Fruit fly (Drosophila melanogaster) whole organism, prepupa: ENCODE measurements around the gene CG9667.
A peak's percentile ranks its signal among the peaks of the same experiment; 100 is the strongest.

Experiments
- CG10631 ChIP-seq: fragments of 200-800 bp; sonication (Bioruptor generic); optimal IDR thresholded peaks from 2 replicates; lab custom pipeline; 2016; ENCODE audit warnings: missing biosample characterization, missing genetic modification characterization
- CG10669 ChIP-seq: fragments of 200-800 bp; sonication (Bioruptor generic); optimal IDR thresholded peaks from 3 replicates; lab custom pipeline; 2018; ENCODE audit warnings: missing biosample characterization, mild to moderate bottlenecking, missing genetic modification characterization, moderate library complexity
- CG11294 ChIP-seq: fragments of 200-800 bp; sonication (Bioruptor generic); IDR thresholded peaks from 2 replicates; pipeline ENCODE4 v1.3.6; 2022; ENCODE audit warnings: missing biosample characterization, missing genetic modification characterization
- CG11902 ChIP-seq: fragments of 200-800 bp; sonication (Bioruptor generic); optimal IDR thresholded peaks from 3 replicates; lab custom pipeline; 2016; ENCODE audit warnings: missing biosample characterization, missing genetic modification characterization
- CG15336 ChIP-seq: fragments of 200-800 bp; sonication (Bioruptor generic); IDR thresholded peaks from 2 replicates; pipeline ENCODE4 v1.3.6; 2022; ENCODE audit warnings: missing biosample characterization, missing genetic modification characterization
- CG1621 ChIP-seq: fragments of 200-800 bp; sonication (Bioruptor generic); optimal IDR thresholded peaks from 3 replicates; lab custom pipeline; 2018; ENCODE audit warnings: missing biosample characterization, mild to moderate bottlenecking, missing genetic modification characterization
- CG16779 ChIP-seq: fragments of 200-800 bp; sonication (Bioruptor generic); optimal IDR thresholded peaks from 3 replicates; lab custom pipeline; 2017; ENCODE audit warnings: missing biosample characterization, mild to moderate bottlenecking, missing genetic modification characterization
- CG3032 ChIP-seq: fragments of 200-800 bp; optimal IDR thresholded peaks from 2 replicates; lab custom pipeline; 2019; ENCODE audit warnings: missing biosample characterization, mild to moderate bottlenecking, missing genetic modification characterization, moderate library complexity
- CG32006 ChIP-seq: fragments of 200-800 bp; sonication (Bioruptor generic); optimal IDR thresholded peaks from 3 replicates; lab custom pipeline; 2017; ENCODE audit warnings: missing biosample characterization, mild to moderate bottlenecking, missing genetic modification characterization
- CG34406 ChIP-seq: fragments of 200-800 bp; sonication (Bioruptor generic); optimal IDR thresholded peaks from 3 replicates; lab custom pipeline; 2016; ENCODE audit warnings: missing biosample characterization, missing genetic modification characterization
- CG4318 ChIP-seq: fragments of 200-800 bp; sonication (Bioruptor generic); optimal IDR thresholded peaks from 3 replicates; lab custom pipeline; 2017; ENCODE audit warnings: missing biosample characterization, mild to moderate bottlenecking, missing genetic modification characterization
- CG6163 ChIP-seq: fragments of 200-800 bp; sonication (Bioruptor generic); IDR thresholded peaks from 3 replicates; pipeline ENCODE4 v1.3.6; 2022; ENCODE audit warnings: missing biosample characterization, missing genetic modification characterization
- CG6792 ChIP-seq: fragments of 200-800 bp; sonication (Bioruptor generic); optimal IDR thresholded peaks from 3 replicates; lab custom pipeline; 2016; ENCODE audit warnings: missing biosample characterization, missing genetic modification characterization
- CG6808 ChIP-seq: fragments of 200-800 bp; sonication (Bioruptor generic); optimal IDR thresholded peaks from 3 replicates; lab custom pipeline; 2017; ENCODE audit warnings: missing biosample characterization, missing genetic modification characterization, mild to moderate bottlenecking, moderate library complexity, missing genetic modification reagents
- CG7368 ChIP-seq: fragments of 200-800 bp; sonication (Bioruptor generic); optimal IDR thresholded peaks from 3 replicates; lab custom pipeline; 2016; ENCODE audit warnings: missing biosample characterization, missing genetic modification characterization
- CG8632 ChIP-seq: fragments of 200-800 bp; sonication (Bioruptor generic); optimal IDR thresholded peaks from 3 replicates; lab custom pipeline; 2016; ENCODE audit warnings: missing biosample characterization, missing genetic modification characterization
- Eip75B ChIP-seq: fragments of 200-800 bp; sonication (Bioruptor generic); optimal IDR thresholded peaks from 3 replicates; lab custom pipeline; 2016; ENCODE audit warnings: missing biosample characterization, missing genetic modification characterization
- Eip78C ChIP-seq: fragments of 200-800 bp; sonication (Bioruptor generic); peaks from one replicate; lab custom pipeline; 2016; ENCODE audit warnings: missing biosample characterization, missing genetic modification characterization
- Eip93F ChIP-seq: fragments of 200-800 bp; sonication (Bioruptor generic); optimal IDR thresholded peaks from 2 replicates; lab custom pipeline; 2016; ENCODE audit warnings: missing biosample characterization, mild to moderate bottlenecking, missing genetic modification characterization
- Ets96B ChIP-seq: fragments of 200-800 bp; optimal IDR thresholded peaks from 2 replicates; lab custom pipeline; 2019; ENCODE audit warnings: missing biosample characterization, mild to moderate bottlenecking, missing genetic modification characterization, moderate library complexity
- Hr38 ChIP-seq: sonication (Bioruptor generic); optimal IDR thresholded peaks from 2 replicates; lab custom pipeline; 2016; ENCODE audit warnings: missing biosample characterization, missing genetic modification characterization
- Hr4 ChIP-seq: fragments of 200-800 bp; sonication (Bioruptor generic); optimal IDR thresholded peaks from 3 replicates; lab custom pipeline; 2016; ENCODE audit warnings: missing biosample characterization, missing genetic modification characterization
- Lpt ChIP-seq: fragments of 200-800 bp; sonication (Bioruptor generic); optimal IDR thresholded peaks from 3 replicates; lab custom pipeline; 2016; ENCODE audit warnings: missing biosample characterization, missing genetic modification characterization
- Met ChIP-seq: fragments of 200-800 bp; sonication (Bioruptor generic); optimal IDR thresholded peaks from 3 replicates; lab custom pipeline; 2016; ENCODE audit warnings: missing biosample characterization, missing genetic modification characterization
- OdsH ChIP-seq: fragments of 200-800 bp; sonication (Bioruptor generic); optimal IDR thresholded peaks from 3 replicates; lab custom pipeline; 2016; ENCODE audit warnings: missing biosample characterization, missing genetic modification characterization
- Smox ChIP-seq: fragments of 200-800 bp; sonication (Bioruptor generic); optimal IDR thresholded peaks from 3 replicates; lab custom pipeline; 2016; ENCODE audit warnings: missing biosample characterization, missing genetic modification characterization
- Sox102F ChIP-seq: fragments of 200-800 bp; sonication (Bioruptor generic); optimal IDR thresholded peaks from 2 replicates; lab custom pipeline; 2016; ENCODE audit warnings: missing biosample characterization, mild to moderate bottlenecking, missing genetic modification characterization
- Sox15 ChIP-seq: fragments of 200-800 bp; sonication (Bioruptor generic); optimal IDR thresholded peaks from 3 replicates; lab custom pipeline; 2016; ENCODE audit warnings: missing biosample characterization, missing genetic modification characterization
- achi ChIP-seq: fragments of 200-800 bp; sonication (Bioruptor generic); optimal IDR thresholded peaks from 3 replicates; lab custom pipeline; 2016; ENCODE audit warnings: missing biosample characterization, missing genetic modification characterization
- dac ChIP-seq: fragments of 200-800 bp; sonication (Bioruptor generic); optimal IDR thresholded peaks from 2 replicates; lab custom pipeline; 2017; ENCODE audit warnings: missing biosample characterization, mild to moderate bottlenecking, missing genetic modification characterization
- dsx ChIP-seq: fragments of 200-800 bp; optimal IDR thresholded peaks from 3 replicates; lab custom pipeline; 2019; ENCODE audit warnings: missing biosample characterization, mild to moderate bottlenecking, missing genetic modification characterization, moderate library complexity; ENCODE audit not compliant: poor library complexity, severe bottlenecking
- eg ChIP-seq: fragments of 200-800 bp; sonication (Bioruptor generic); IDR thresholded peaks from 3 replicates; pipeline ENCODE4 v1.3.6; 2022; ENCODE audit warnings: missing biosample characterization, missing genetic modification characterization
- esn ChIP-seq: fragments of 200-800 bp; sonication (Bioruptor generic); optimal IDR thresholded peaks from 2 replicates; lab custom pipeline; 2016; ENCODE audit warnings: missing biosample characterization, mild to moderate bottlenecking, missing genetic modification characterization, moderate library complexity
- fd59A ChIP-seq: fragments of 200-800 bp; sonication (Bioruptor generic); optimal IDR thresholded peaks from 2 replicates; lab custom pipeline; 2017; ENCODE audit warnings: missing biosample characterization, mild to moderate bottlenecking, missing genetic modification characterization, missing genetic modification reagents
- fd85E ChIP-seq: fragments of 200-800 bp; sonication (Bioruptor generic); optimal IDR thresholded peaks from 3 replicates; lab custom pipeline; 2016; ENCODE audit warnings: missing biosample characterization, missing genetic modification characterization
- lz ChIP-seq: fragments of 200-800 bp; sonication (Bioruptor generic); optimal IDR thresholded peaks from 3 replicates; lab custom pipeline; 2016; ENCODE audit warnings: missing biosample characterization, missing genetic modification characterization
- salr ChIP-seq, 2 experiments: fragments of 200-800 bp; sonication (Bioruptor generic); optimal IDR thresholded peaks; 3 replicates each; lab custom pipeline; 2016 to 2018; ENCODE audit warnings: missing biosample characterization in 2 of 2, missing genetic modification characterization in 2 of 2, mild to moderate bottlenecking in 1 of 2
- spab ChIP-seq: fragments of 200-800 bp; sonication (Bioruptor generic); optimal IDR thresholded peaks from 2 replicates; lab custom pipeline; 2017; ENCODE audit warnings: missing biosample characterization, mild to moderate bottlenecking, missing genetic modification characterization, missing genetic modification reagents
- ss ChIP-seq, 2 experiments: fragments of 200-800 bp; sonication (Bioruptor generic); optimal IDR thresholded peaks; 2 replicates in 1 of 2; 3 replicates in 1 of 2; lab custom pipeline; 2017 to 2018; ENCODE audit warnings: mild to moderate bottlenecking in 2 of 2, missing biosample characterization in 2 of 2, missing genetic modification characterization in 2 of 2, moderate library complexity in 1 of 2
- svp ChIP-seq: fragments of 200-800 bp; sonication (Bioruptor generic); peaks from one replicate; lab custom pipeline; 2016; ENCODE audit warnings: missing biosample characterization, missing genetic modification characterization
- topi ChIP-seq: fragments of 200-800 bp; sonication (Bioruptor generic); optimal IDR thresholded peaks from 3 replicates; lab custom pipeline; 2016; ENCODE audit warnings: missing biosample characterization, missing genetic modification characterization

Gene CG9667

DNA sequence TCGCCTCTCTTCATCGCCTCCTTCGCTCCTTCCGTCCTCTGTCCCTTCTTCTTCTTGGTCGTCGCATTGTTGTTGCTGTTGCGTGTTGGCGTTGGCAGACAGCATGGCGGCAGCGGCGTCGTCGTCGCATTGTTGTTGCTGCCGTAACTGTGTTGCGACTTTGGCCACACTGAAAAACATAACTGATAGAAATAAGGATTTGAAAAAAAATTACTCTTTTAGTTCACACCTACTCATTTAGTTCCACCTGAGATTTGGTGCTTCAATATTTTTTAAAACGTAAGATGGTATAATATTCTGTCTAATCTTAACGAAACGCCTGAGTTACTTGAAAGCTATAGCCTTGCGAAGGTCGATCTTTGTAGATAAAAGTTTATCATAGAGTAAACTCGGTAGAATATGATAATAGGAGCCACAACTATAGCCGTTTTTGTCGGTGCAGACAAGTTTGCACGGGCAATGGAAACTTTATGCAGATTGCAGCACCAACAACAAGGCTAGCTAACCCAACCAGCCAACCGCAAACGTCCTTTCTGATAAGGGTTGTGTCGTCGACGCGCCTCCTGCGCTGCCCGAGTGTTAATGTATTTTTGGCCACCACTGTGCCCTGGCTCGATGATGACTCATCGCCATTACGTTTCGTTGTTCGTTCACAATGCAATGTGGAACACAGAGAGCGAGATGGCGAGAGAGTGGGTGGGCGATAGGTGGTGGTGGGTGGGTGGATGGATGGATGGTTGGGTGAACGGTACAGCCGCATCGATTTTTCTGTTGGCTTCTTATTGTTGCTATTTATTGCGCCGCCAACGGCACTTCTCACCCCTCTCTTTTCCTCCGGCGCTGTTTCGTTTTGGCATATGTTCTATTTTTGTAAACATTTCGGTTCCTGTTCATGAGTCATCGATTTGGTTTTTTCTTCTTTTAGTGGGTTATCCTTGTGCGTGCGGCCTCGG, 13.0 kb downstream of the CG9667 start (continued):
- TF ChIP-seq Lpt (GFP tag; lab: Kevin White, UChicago) (peak; percentile 75), Hr4 (peak; percentile 91), fd85E (GFP tag; lab: Kevin White, UChicago) (peak; percentile 36), CG10669 (GFP tag; lab: Kevin White, UChicago) (peak; percentile 96), CG3032 (tag; lab: Kevin White, UChicago) (peak; percentile 94), CG34406 (GFP tag; lab: Kevin White, UChicago) (peak; percentile 90), ss (GFP tag; optimal IDR thresholded peaks at IDR 0.05; lab: Kevin White, UChicago) (peak; percentile 91 to 95), spab (peak; percentile 94), CG10631 (GFP tag; lab: Kevin White, UChicago) (peak; percentile 93), Ets96B (tag; lab: Kevin White, UChicago) (peak; percentile 95), Sox15 (GFP tag; lab: Kevin White, UChicago) (peak; percentile 91), CG11902 (GFP tag; lab: Kevin White, UChicago) (peak; percentile 83), Eip75B (peak; percentile 91), Eip78C (GFP tag; lab: Kevin White, UChicago) (peak; percentile 98), dac (GFP tag; lab: Kevin White, UChicago) (peak; percentile 86), dsx (GFP tag; lab: Kevin White, UChicago) (peak; percentile 93), CG11294 (peak; percentile 72), eg (GFP tag; lab: Robert Waterston, UW) (peak; percentile 78)

DNA sequence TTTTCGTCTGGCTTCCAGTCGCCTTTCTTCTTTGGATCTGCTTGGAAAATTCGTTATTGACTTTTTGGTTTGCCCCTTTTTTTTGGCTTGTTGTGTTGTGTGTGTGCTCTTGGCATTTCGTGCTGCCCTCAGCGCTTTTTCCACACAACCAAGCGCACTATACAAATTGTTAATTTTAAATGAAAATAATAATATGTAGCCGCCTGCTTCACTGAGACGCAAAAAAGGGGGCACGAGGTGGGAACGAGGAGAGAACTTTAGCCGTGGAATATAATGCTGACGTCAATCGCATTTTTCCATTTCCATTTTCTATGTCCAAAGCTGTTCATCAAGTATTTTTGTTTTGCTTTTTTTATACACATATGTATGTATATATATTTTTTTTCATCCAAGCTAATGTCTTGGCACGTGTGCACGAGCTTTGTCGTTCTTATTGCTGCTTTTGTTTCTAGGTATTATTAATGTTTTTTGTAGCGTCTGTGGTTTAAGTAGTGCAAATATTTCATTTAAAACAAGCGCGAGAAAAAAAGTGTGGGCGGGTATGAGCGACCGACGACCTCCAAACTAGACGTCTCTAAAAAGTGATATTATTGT, 14.3 kb downstream of the CG9667 start:
- TF ChIP-seq achi (GFP tag; lab: Kevin White, UChicago) (no peak), Eip78C (GFP tag; lab: Kevin White, UChicago) (peak; percentile 33)

dm6 chr3R:8110951-8111350, 15.2 kb downstream of the CG9667 start:
- TF ChIP-seq spab (no peak), CG6163 (GFP tag; lab: Robert Waterston, UW) (0 out of 3 replicates have a peak, but pooled peaks have one; percentile 35)

dm6 chr3R:8110198-8110642, 15.9 kb downstream of the CG9667 start:
- TF ChIP-seq CG6163 (GFP tag; lab: Robert Waterston, UW) (peak; percentile 81), CG7368 (peak; percentile 11), Sox102F (GFP tag; lab: Kevin White, UChicago) (no peak), CG16779 (tag; lab: Kevin White, UChicago) (no peak), Smox (peak; percentile 1), CG32006 (GFP tag; lab: Kevin White, UChicago) (peak; percentile 74), spab (no peak), OdsH (GFP tag; lab: Kevin White, UChicago) (peak; percentile 46), Eip75B (peak; percentile 46), CG11902 (GFP tag; lab: Kevin White, UChicago) (no peak), CG4318 (peak; percentile 54), CG1621 (no peak), dac (GFP tag; lab: Kevin White, UChicago) (peak; percentile 46), svp (GFP tag; lab: Kevin White, UChicago) (no peak), fd59A (GFP tag; lab: Kevin White, UChicago) (no peak), CG6792 (GFP tag; lab: Kevin White, UChicago) (peak; percentile 5), CG6808 (GFP tag; lab: Kevin White, UChicago) (no peak), Sox15 (GFP tag; lab: Kevin White, UChicago) (no peak), lz (GFP tag; lab: Kevin White, UChicago) (peak; percentile 3), CG10631 (GFP tag; lab: Kevin White, UChicago) (peak; percentile 44), dsx (GFP tag; lab: Kevin White, UChicago) (no peak), Hr38 (GFP tag; lab: Kevin White, UChicago) (no peak), Met (GFP tag; lab: Kevin White, UChicago) (no peak), Eip93F (no peak), Ets96B (tag; lab: Kevin White, UChicago) (peak; percentile 26), esn (GFP tag; lab: Kevin White, UChicago) (peak; percentile 9), topi (no peak), CG15336 (peak; percentile 82), CG8632 (GFP tag; lab: Kevin White, UChicago) (no peak), salr (GFP tag; optimal IDR thresholded peaks at IDR 0.05; lab: Kevin White, UChicago) (peak in 1 of 2 experiments; percentile 48)
